Worm (Caenorhabditis elegans) whole organism, late embryonic: ENCODE results near the gene nas-14.

Experiments used
- ceh-2 ChIP-seq: sonication (generic microtip); optimal IDR thresholded peaks from 2 replicates; lab custom pipeline; 2016; ENCODE audit warnings: missing genotype, missing genetic modification characterization, missing compliant biosample characterization
- ceh-9 ChIP-seq: sonication (generic microtip); optimal IDR thresholded peaks from 2 replicates; lab custom pipeline; 2016; ENCODE audit warnings: mild to moderate bottlenecking, missing genetic modification characterization, inconsistent platforms, missing compliant biosample characterization
- ets-4 ChIP-seq: sonication (generic microtip); optimal IDR thresholded peaks from 2 replicates; lab custom pipeline; 2016; ENCODE audit warnings: missing genetic modification characterization, missing compliant biosample characterization
- fkh-10 ChIP-seq: fragments of 150-350 bp; optimal IDR thresholded peaks from 2 replicates; lab custom pipeline; 2014; ENCODE audit warnings: missing biosample characterization, missing genetic modification reagents, missing genetic modification characterization
- madf-2 ChIP-seq: sonication (generic microtip); optimal IDR thresholded peaks from 2 replicates; lab custom pipeline; 2017; ENCODE audit warnings: missing genetic modification characterization, missing compliant biosample characterization
- syd-9 ChIP-seq: sonication (generic microtip); optimal IDR thresholded peaks from 2 replicates; lab custom pipeline; 2016; ENCODE audit warnings: mild to moderate bottlenecking, missing genetic modification characterization, moderate library complexity, missing compliant biosample characterization
- unc-3 ChIP-seq, 2 experiments: fragments of 200-800 bp in 1 of 2; sonication (Bioruptor generic) in 1 of 2; sonication (generic microtip) in 1 of 2; conservative IDR thresholded peaks in 1 of 2; optimal IDR thresholded peaks in 1 of 2; 2 replicates each; pipeline versions ENCODE4 v1.3.6 to Lab custom; 2016 to 2022; ENCODE audit warnings: missing compliant biosample characterization in 2 of 2, missing genetic modification characterization in 2 of 2, missing genetic modification reagents in 1 of 2
- unc-55 ChIP-seq: sonication (generic microtip); optimal IDR thresholded peaks from 2 replicates; lab custom pipeline; 2017; ENCODE audit warnings: missing biosample characterization, missing genetic modification reagents, missing genetic modification characterization

DNA sequence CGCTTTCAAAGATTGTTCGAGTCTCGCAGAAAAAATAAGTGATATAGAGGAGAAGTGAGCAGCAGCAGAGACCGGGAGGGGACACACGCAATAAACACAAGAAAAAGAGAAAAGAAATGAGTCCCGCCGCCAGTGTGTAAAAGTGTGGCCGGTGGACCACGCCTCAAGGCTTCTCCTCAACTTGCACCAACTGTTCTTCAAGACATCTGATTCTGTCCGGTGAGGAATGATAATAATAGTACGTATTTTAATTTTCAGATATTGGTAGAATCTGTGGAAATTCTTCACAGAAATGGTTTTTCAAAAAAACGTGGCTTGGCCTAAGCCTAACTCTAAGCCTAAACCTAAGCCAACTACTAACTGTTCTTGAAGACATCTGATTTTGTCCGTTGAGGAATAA, 9.0 kb downstream of the nas-14 start, which contains the start of gene lev-1:
- TF ChIP-seq syd-9: no peak
- no peak for TF ChIP-seq ets-4 (tag; lab: Kevin White, UChicago)
- no peak for TF ChIP-seq unc-3 (GFP tag; conservative IDR thresholded peaks at IDR 0.05; lab: Robert Waterston, UW)
- no peak for TF ChIP-seq unc-3 (tag; optimal IDR thresholded peaks at IDR 0.05; lab: Kevin White, UChicago)
- TF ChIP-seq madf-2 (tag; lab: Kevin White, UChicago): no peak
- no peak for TF ChIP-seq ceh-9 (tag; lab: Kevin White, UChicago)
- TF ChIP-seq ceh-2 (tag; lab: Kevin White, UChicago): no peak
- TF ChIP-seq unc-55 (GFP tag; lab: Kevin White, UChicago): no peak
- TF ChIP-seq fkh-10 (GFP tag; lab: Kevin White, UChicago): no peak
